Worm (Caenorhabditis elegans) whole organism, young adult: ENCODE data around the gene flcn-1.

Experiments used
- B0336.3 ChIP-seq: fragments of 200-800 bp; sonication (Bioruptor generic); IDR thresholded peaks from 2 replicates; pipeline ENCODE4 v1.3.6; 2022; ENCODE audit warnings: missing genetic modification characterization, missing compliant biosample characterization
- C17E4.6 ChIP-seq: fragments of 200-800 bp; sonication (Bioruptor generic); IDR thresholded peaks from 2 replicates; pipeline ENCODE4 v1.3.6; 2022; ENCODE audit warnings: missing genetic modification reagents, missing genetic modification characterization, missing compliant biosample characterization
- D2030.7 ChIP-seq: fragments of 200-800 bp; sonication (Bioruptor generic); IDR thresholded peaks from 2 replicates; pipeline ENCODE4 v1.3.6; 2022; ENCODE audit warnings: missing genetic modification reagents, missing genetic modification characterization, missing compliant biosample characterization
- F22D6.2 ChIP-seq: sonication (generic microtip); optimal IDR thresholded peaks from 2 replicates; lab custom pipeline; 2016; ENCODE audit warnings: mild to moderate bottlenecking, missing genetic modification characterization, missing compliant biosample characterization
- F33H1.4 ChIP-seq: fragments of 200-800 bp; sonication (Bioruptor generic); IDR thresholded peaks from 2 replicates; pipeline ENCODE4 v1.3.6; 2022; ENCODE audit warnings: missing genetic modification reagents, missing genetic modification characterization, missing compliant biosample characterization
- F37B4.10 ChIP-seq: fragments of 200-800 bp; sonication (Bioruptor generic); IDR thresholded peaks from 2 replicates; pipeline ENCODE4 v1.3.6; 2022; ENCODE audit warnings: missing genetic modification characterization, missing compliant biosample characterization
- F57C9.4 ChIP-seq: sonication (generic microtip); optimal IDR thresholded peaks from 2 replicates; lab custom pipeline; 2017; ENCODE audit warnings: mild to moderate bottlenecking, missing genetic modification characterization, missing compliant biosample characterization
- K11D2.4 ChIP-seq: fragments of 200-800 bp; sonication (Bioruptor generic); IDR thresholded peaks from 2 replicates; pipeline ENCODE4 v1.3.6; 2022; ENCODE audit warnings: missing genetic modification reagents, missing genetic modification characterization, missing compliant biosample characterization
- K12H6.12 ChIP-seq: fragments of 200-800 bp; sonication (Bioruptor generic); optimal IDR thresholded peaks from 2 replicates; lab custom pipeline; 2018; ENCODE audit warnings: mild to moderate bottlenecking, missing genetic modification characterization, missing compliant biosample characterization
- Y53F4B.3 ChIP-seq: fragments of 200-800 bp; sonication (Bioruptor generic); IDR thresholded peaks from 2 replicates; pipeline ENCODE4 v1.3.6; 2022; ENCODE audit warnings: missing genetic modification reagents, missing genetic modification characterization, missing compliant biosample characterization
- Y79H2A.3 ChIP-seq: fragments of 200-800 bp; sonication (Bioruptor generic); conservative IDR thresholded peaks from 2 replicates; pipeline ENCODE4 v1.3.6; 2022; ENCODE audit warnings: missing genetic modification reagents, missing genetic modification characterization, missing compliant biosample characterization
- ZK185.1 ChIP-seq: sonication (generic microtip); optimal IDR thresholded peaks from 2 replicates; lab custom pipeline; 2016; ENCODE audit warnings: mild to moderate bottlenecking, missing genetic modification characterization, missing compliant biosample characterization; ENCODE audit not compliant: poor library complexity, severe bottlenecking
- attf-6 ChIP-seq: fragments of 200-800 bp; sonication (Bioruptor generic); IDR thresholded peaks from 2 replicates; pipeline ENCODE4 v1.3.6; 2022; ENCODE audit warnings: missing genetic modification reagents, missing genetic modification characterization, missing compliant biosample characterization
- bed-2 ChIP-seq: fragments of 200-800 bp; sonication (Bioruptor generic); IDR thresholded peaks from 2 replicates; pipeline ENCODE4 v1.3.6; 2022; ENCODE audit warnings: missing genetic modification reagents, missing genetic modification characterization, missing compliant biosample characterization
- cebp-1 ChIP-seq, 2 experiments: fragments of 200-800 bp in 1 of 2; sonication (Bioruptor generic) in 1 of 2; sonication (generic microtip) in 1 of 2; IDR thresholded peaks in 1 of 2; optimal IDR thresholded peaks in 1 of 2; 2 replicates each; pipeline versions ENCODE4 v1.3.6 to Lab custom; 2017 to 2022; ENCODE audit warnings: missing compliant biosample characterization in 2 of 2, missing genetic modification characterization in 2 of 2, mild to moderate bottlenecking in 1 of 2, missing genetic modification reagents in 1 of 2, moderate library complexity in 1 of 2
- ceh-100 ChIP-seq: fragments of 200-800 bp; sonication (Bioruptor generic); IDR thresholded peaks from 2 replicates; pipeline ENCODE4 v1.3.6; 2022; ENCODE audit warnings: missing genetic modification reagents, missing genetic modification characterization, missing compliant biosample characterization
- dox-1 ChIP-seq: fragments of 200-800 bp; sonication (Bioruptor generic); IDR thresholded peaks from 2 replicates; pipeline ENCODE4 v1.3.6; 2022; ENCODE audit warnings: missing genetic modification reagents, missing genetic modification characterization, missing compliant biosample characterization
- efl-1 ChIP-seq: fragments of 150-350 bp; optimal IDR thresholded peaks from 2 replicates; lab custom pipeline; 2014; ENCODE audit warnings: missing biosample characterization, missing genetic modification reagents, missing genetic modification characterization
- egrh-3 ChIP-seq: fragments of 200-800 bp; sonication (Bioruptor generic); IDR thresholded peaks from 2 replicates; pipeline ENCODE4 v1.3.6; 2022; ENCODE audit warnings: missing genetic modification reagents, missing genetic modification characterization, missing compliant biosample characterization
- ekl-4 ChIP-seq: fragments of 200-800 bp; sonication (Bioruptor generic); IDR thresholded peaks from 2 replicates; pipeline ENCODE4 v1.3.6; 2022; ENCODE audit warnings: missing genetic modification reagents, missing genetic modification characterization, missing compliant biosample characterization
- hlh-12 ChIP-seq: sonication (generic microtip); optimal IDR thresholded peaks from 2 replicates; lab custom pipeline; 2016; ENCODE audit warnings: missing genetic modification characterization, missing compliant biosample characterization
- hmg-20 ChIP-seq: fragments of 200-800 bp; sonication (Bioruptor generic); IDR thresholded peaks from 2 replicates; pipeline ENCODE4 v1.3.6; 2022; ENCODE audit warnings: missing genetic modification reagents, missing genetic modification characterization, missing compliant biosample characterization
- hrde-1 ChIP-seq: sonication (generic microtip); optimal IDR thresholded peaks from 2 replicates; lab custom pipeline; 2016; ENCODE audit warnings: missing genetic modification characterization, mild to moderate bottlenecking, missing compliant biosample characterization, moderate library complexity, missing genotype, missing genetic modification reagents, borderline replicate concordance
- hsf-1 ChIP-seq: fragments of 200-800 bp; sonication (Bioruptor generic); IDR thresholded peaks from 2 replicates; pipeline ENCODE4 v1.3.6; 2022; ENCODE audit warnings: missing genetic modification reagents, missing genetic modification characterization, missing compliant biosample characterization
- let-526 ChIP-seq: fragments of 200-800 bp; sonication (Bioruptor generic); IDR thresholded peaks from 2 replicates; pipeline ENCODE4 v1.3.6; 2022; ENCODE audit warnings: missing genetic modification reagents, missing genetic modification characterization, missing compliant biosample characterization
- lin-26 ChIP-seq: fragments of 200-800 bp; sonication (Bioruptor generic); IDR thresholded peaks from 2 replicates; pipeline ENCODE4 v1.3.6; 2022; ENCODE audit warnings: missing genetic modification reagents, missing genetic modification characterization, missing compliant biosample characterization
- lin-35 ChIP-seq, 3 experiments: fragments of 150-350 bp in 2 of 3; sonication (generic microtip) in 1 of 3; optimal IDR thresholded peaks; 2 replicates each; lab custom pipeline; 2014 to 2018; ENCODE audit warnings: missing biosample characterization in 3 of 3, missing genetic modification characterization in 3 of 3, missing genetic modification reagents in 3 of 3
- lin-40 ChIP-seq: sonication (generic microtip); optimal IDR thresholded peaks from 2 replicates; lab custom pipeline; 2016; ENCODE audit warnings: missing genetic modification characterization, mild to moderate bottlenecking, missing compliant biosample characterization, missing genotype, missing genetic modification reagents
- lin-54 ChIP-seq: fragments of 200-800 bp; sonication (Bioruptor generic); optimal IDR thresholded peaks from 2 replicates; lab custom pipeline; 2018; ENCODE audit warnings: mild to moderate bottlenecking, missing genetic modification characterization, missing compliant biosample characterization
- madf-8 ChIP-seq: fragments of 200-800 bp; sonication (Bioruptor generic); conservative IDR thresholded peaks from 2 replicates; pipeline ENCODE4 v1.3.6; 2022; ENCODE audit warnings: missing genetic modification reagents, missing genetic modification characterization, missing compliant biosample characterization
- mel-28 ChIP-seq: sonication (generic microtip); optimal IDR thresholded peaks from 2 replicates; lab custom pipeline; 2016; ENCODE audit warnings: borderline replicate concordance, mild to moderate bottlenecking, missing genetic modification characterization, missing compliant biosample characterization
- mxl-1 ChIP-seq: sonication (generic microtip); optimal IDR thresholded peaks from 2 replicates; lab custom pipeline; 2016; ENCODE audit warnings: missing genetic modification characterization, missing compliant biosample characterization
- nhr-80 ChIP-seq: sonication (generic microtip); optimal IDR thresholded peaks from 2 replicates; lab custom pipeline; 2016; ENCODE audit warnings: missing genetic modification characterization, missing compliant biosample characterization
- nhr-90 ChIP-seq: sonication (generic microtip); optimal IDR thresholded peaks from 2 replicates; lab custom pipeline; 2016; ENCODE audit warnings: missing genotype, mild to moderate bottlenecking, missing genetic modification characterization, missing compliant biosample characterization
- repo-1 ChIP-seq: sonication (generic microtip); optimal IDR thresholded peaks from 2 replicates; lab custom pipeline; 2017; ENCODE audit warnings: mild to moderate bottlenecking, missing genetic modification characterization, missing compliant biosample characterization
- snpc-1.3 ChIP-seq: sonication (generic microtip); optimal IDR thresholded peaks from 2 replicates; lab custom pipeline; 2017; ENCODE audit warnings: missing genetic modification characterization, mild to moderate bottlenecking, missing compliant biosample characterization, antibody characterized with exemption, moderate library complexity, missing genotype, missing genetic modification reagents; ENCODE audit not compliant: insufficient read depth
- snpc-3.4 ChIP-seq: sonication (generic microtip); optimal IDR thresholded peaks from 2 replicates; lab custom pipeline; 2017; ENCODE audit warnings: missing genetic modification characterization, mild to moderate bottlenecking, missing compliant biosample characterization, antibody characterized with exemption, moderate library complexity, missing genotype, missing genetic modification reagents
- snpc-4 ChIP-seq, 5 experiments: fragments of 150-350 bp in 1 of 5; sonication (generic microtip) in 4 of 5; optimal IDR thresholded peaks; 2 replicates each; lab custom pipeline; 2014 to 2018; ENCODE audit warnings: missing genetic modification characterization in 5 of 5, missing biosample characterization in 3 of 5, antibody characterized with exemption in 2 of 5, mild to moderate bottlenecking in 2 of 5, missing compliant biosample characterization in 2 of 5, missing genotype in 2 of 5, moderate library complexity in 2 of 5, missing genetic modification reagents in 1 of 5
- somi-1 ChIP-seq: fragments of 200-800 bp; sonication (Bioruptor generic); optimal IDR thresholded peaks from 2 replicates; lab custom pipeline; 2018; ENCODE audit warnings: mild to moderate bottlenecking, missing genetic modification characterization, missing compliant biosample characterization
- tbp1 ChIP-seq: fragments of 200-800 bp; sonication (Bioruptor generic); optimal IDR thresholded peaks from 2 replicates; lab custom pipeline; 2018; ENCODE audit warnings: mild to moderate bottlenecking, missing genetic modification characterization, missing compliant biosample characterization
- tlf-1 ChIP-seq: fragments of 200-800 bp; sonication (Bioruptor generic); optimal IDR thresholded peaks from 2 replicates; lab custom pipeline; 2018; ENCODE audit warnings: mild to moderate bottlenecking, missing genetic modification characterization, missing compliant biosample characterization
- unc-130 ChIP-seq: sonication (generic microtip); optimal IDR thresholded peaks from 2 replicates; lab custom pipeline; 2016; ENCODE audit warnings: missing genetic modification reagents, missing genetic modification characterization, missing compliant biosample characterization
- zfh-2 ChIP-seq: fragments of 200-800 bp; sonication (Bioruptor generic); conservative IDR thresholded peaks from 2 replicates; pipeline ENCODE4 v1.3.6; 2022; ENCODE audit warnings: missing genetic modification reagents, missing genetic modification characterization, missing compliant biosample characterization
- ztf-18 ChIP-seq: sonication (generic microtip); optimal IDR thresholded peaks from 2 replicates; lab custom pipeline; 2016; ENCODE audit warnings: missing genotype, mild to moderate bottlenecking, missing genetic modification characterization, missing compliant biosample characterization
- ztf-22 ChIP-seq: fragments of 200-800 bp; sonication (Bioruptor generic); optimal IDR thresholded peaks from 2 replicates; lab custom pipeline; 2018; ENCODE audit warnings: mild to moderate bottlenecking, missing genetic modification characterization, moderate library complexity, missing compliant biosample characterization
- ztf-25 ChIP-seq: fragments of 200-800 bp; sonication (Bioruptor generic); IDR thresholded peaks from 2 replicates; pipeline ENCODE4 v1.3.6; 2022; ENCODE audit warnings: missing genetic modification reagents, missing genetic modification characterization, missing compliant biosample characterization
- ztf-26 ChIP-seq: sonication (generic microtip); optimal IDR thresholded peaks from 2 replicates; lab custom pipeline; 2017; ENCODE audit warnings: missing genetic modification characterization, missing compliant biosample characterization

Gene flcn-1

DNA sequence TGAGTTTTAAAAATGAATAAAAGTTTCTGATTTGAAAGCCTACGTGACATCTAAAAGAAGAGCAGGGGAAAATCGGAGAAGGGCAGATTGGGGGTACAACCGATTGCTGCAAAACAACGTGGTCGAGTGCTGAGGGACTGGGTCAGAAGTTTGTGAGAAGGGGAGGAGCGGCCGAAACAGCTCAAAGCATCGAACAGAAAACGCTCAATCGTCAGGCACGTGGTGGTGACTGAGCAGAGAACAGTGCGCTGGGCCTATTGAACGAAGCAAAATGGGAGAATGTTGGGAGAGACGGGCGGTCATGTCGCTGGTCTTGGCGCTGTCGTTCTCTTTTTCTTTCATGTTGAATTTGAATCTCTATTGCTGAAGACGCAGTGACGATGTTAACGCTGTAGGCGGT lies 37.4 kb upstream of the flcn-1 start (continued):
- TF ChIP-seq dox-1 (GFP tag; lab: Robert Waterston, UW): peak; percentile 43; the same call in 1 of the 2 replicates
- TF ChIP-seq tbp1 (GFP tag; lab: Kevin White, UChicago): peak; percentile 22
- TF ChIP-seq ztf-18 (tag; lab: Kevin White, UChicago): peak; percentile 9
- 0 out of 2 replicates have a peak, but pooled peaks have one; percentile 78 for TF ChIP-seq F37B4.10 (GFP tag; lab: Robert Waterston, UW)
- no peak for TF ChIP-seq snpc-4 (GFP tag; optimal IDR thresholded peaks at IDR 0.05; lab: Kevin White, UChicago)
- peak in 2 of 4 experiments; percentile 9 to 25 for TF ChIP-seq snpc-4 (tag; optimal IDR thresholded peaks at IDR 0.05; lab: Kevin White, UChicago)
- TF ChIP-seq tlf-1: peak; percentile 46
- peak; percentile 6 for TF ChIP-seq hrde-1 (tag; lab: Kevin White, UChicago)
- 0 out of 2 replicates have a peak, but pooled peaks have one; percentile 15 for TF ChIP-seq hmg-20
- TF ChIP-seq lin-26 (GFP tag; lab: Robert Waterston, UW): peak; percentile 71
- TF ChIP-seq nhr-80 (tag; lab: Kevin White, UChicago): peak; percentile 44
- TF ChIP-seq nhr-90 (tag; lab: Kevin White, UChicago): peak; percentile 63
- no peak for TF ChIP-seq hlh-12
- no peak for TF ChIP-seq efl-1 (GFP tag; lab: Kevin White, UChicago)
- TF ChIP-seq lin-35 (GFP tag; optimal IDR thresholded peaks at IDR 0.05; lab: Kevin White, UChicago): peak in 1 of 3 experiments; percentile 49
- no peak for TF ChIP-seq attf-6
- peak; percentile 91 for TF ChIP-seq zfh-2 (GFP tag; lab: Robert Waterston, UW)
- TF ChIP-seq mxl-1 (tag; lab: Kevin White, UChicago): peak; percentile 1
- peak; percentile 9 for TF ChIP-seq F22D6.2
- no peak for TF ChIP-seq cebp-1 (GFP tag; IDR thresholded peaks at IDR 0.05; lab: Robert Waterston, UW)
- peak; percentile 75 for TF ChIP-seq cebp-1 (tag; optimal IDR thresholded peaks at IDR 0.05; lab: Kevin White, UChicago)
- TF ChIP-seq madf-8: no peak
- peak; percentile 49 for TF ChIP-seq ztf-26
- TF ChIP-seq D2030.7 (GFP tag; lab: Robert Waterston, UW): no peak
- TF ChIP-seq lin-54: peak; percentile 35
- TF ChIP-seq mel-28 (tag; lab: Kevin White, UChicago): no peak

DNA sequence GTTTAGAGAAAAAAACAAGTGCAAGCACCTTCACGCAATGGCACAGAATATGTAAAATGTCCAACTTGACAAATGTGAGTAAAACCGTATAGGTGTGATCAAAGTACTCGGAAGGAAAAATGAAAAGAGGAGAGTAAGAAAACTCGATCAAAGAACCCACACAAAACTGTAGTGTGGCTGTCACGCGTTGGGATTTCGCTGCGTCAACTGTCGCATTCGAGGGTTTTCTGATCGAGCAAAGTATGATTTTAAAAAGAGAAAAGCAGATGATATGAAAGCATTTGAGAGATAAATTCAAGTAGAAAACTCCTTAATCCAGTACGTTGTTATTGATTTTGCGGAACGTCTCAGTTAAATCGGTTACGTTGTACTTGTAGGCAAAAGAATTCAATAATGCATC lies 36.7 kb upstream of the flcn-1 start:
- TF ChIP-seq K11D2.4 (GFP tag; lab: Robert Waterston, UW): no peak
- no peak for TF ChIP-seq repo-1
- TF ChIP-seq K12H6.12 (tag; lab: Kevin White, UChicago): no peak
- no peak for TF ChIP-seq ZK185.1 (tag; lab: Kevin White, UChicago)
- TF ChIP-seq F57C9.4 (tag; lab: Kevin White, UChicago): no peak
- TF ChIP-seq ceh-100 (GFP tag; lab: Robert Waterston, UW): no peak
- no peak for TF ChIP-seq ztf-22 (GFP tag; lab: Kevin White, UChicago)
- no peak for TF ChIP-seq bed-2 (GFP tag; lab: Robert Waterston, UW)
- TF ChIP-seq F33H1.4 (GFP tag; lab: Robert Waterston, UW): no peak
- TF ChIP-seq let-526 (GFP tag; lab: Robert Waterston, UW): peak; percentile 48; the same call in 1 of the 2 replicates
- no peak for TF ChIP-seq snpc-4 (GFP tag; optimal IDR thresholded peaks at IDR 0.05; lab: Kevin White, UChicago)
- no peak for TF ChIP-seq snpc-4 (tag; optimal IDR thresholded peaks at IDR 0.05; lab: Kevin White, UChicago)
- TF ChIP-seq hlh-12: no peak
- TF ChIP-seq hsf-1 (GFP tag; lab: Robert Waterston, UW): 0 out of 2 replicates have a peak, but pooled peaks have one; percentile 16
- no peak for TF ChIP-seq egrh-3 (GFP tag; lab: Robert Waterston, UW)
- no peak for TF ChIP-seq Y79H2A.3 (GFP tag; lab: Robert Waterston, UW)
- TF ChIP-seq unc-130 (GFP tag; lab: Kevin White, UChicago): no peak
- no peak for TF ChIP-seq C17E4.6 (GFP tag; lab: Robert Waterston, UW)
- TF ChIP-seq snpc-3.4 (tag; lab: Kevin White, UChicago): no peak
- no peak for TF ChIP-seq snpc-1.3 (tag; lab: Kevin White, UChicago)
- no peak for TF ChIP-seq ekl-4 (GFP tag; lab: Robert Waterston, UW)
- TF ChIP-seq somi-1: peak; percentile 30
- no peak for TF ChIP-seq Y53F4B.3
- peak; percentile 5 for TF ChIP-seq lin-40 (tag; lab: Kevin White, UChicago)
- no peak for TF ChIP-seq ztf-25 (GFP tag; lab: Robert Waterston, UW)
- no peak for TF ChIP-seq B0336.3 (GFP tag; lab: Robert Waterston, UW)
